Fruit fly (Drosophila melanogaster) whole organism, embryonic: ENCODE results near the gene Dok.

Source experiments
- CG10959 ChIP-seq: fragments of 200-800 bp; sonication (Bioruptor generic); IDR thresholded peaks from 2 replicates; pipeline ENCODE4 v1.3.6; 2022; ENCODE audit warnings: missing biosample characterization, missing genetic modification characterization
- CG11093 ChIP-seq: fragments of 200-800 bp; sonication (Bioruptor generic); IDR thresholded peaks from 3 replicates; pipeline ENCODE4 v1.3.6; 2022; ENCODE audit warnings: missing biosample characterization, missing genetic modification characterization
- CG11695 ChIP-seq: fragments of 200-800 bp; sonication (Bioruptor generic); IDR thresholded peaks from 3 replicates; pipeline ENCODE4 v1.3.6; 2022; ENCODE audit warnings: missing biosample characterization, missing genetic modification characterization
- CG14050 ChIP-seq: fragments of 200-800 bp; sonication (Bioruptor generic); IDR thresholded peaks from 3 replicates; pipeline ENCODE4 v1.3.6; 2022; ENCODE audit warnings: missing biosample characterization, missing genetic modification characterization
- CG14710 ChIP-seq: fragments of 200-800 bp; sonication (Bioruptor generic); optimal IDR thresholded peaks from 3 replicates; lab custom pipeline; 2019; ENCODE audit warnings: missing biosample characterization, mild to moderate bottlenecking, missing genetic modification characterization, moderate library complexity
- CG18262 ChIP-seq: fragments of 200-800 bp; optimal IDR thresholded peaks from 3 replicates; lab custom pipeline; 2019; ENCODE audit warnings: missing biosample characterization, mild to moderate bottlenecking, missing genetic modification characterization, moderate library complexity
- CG18619 ChIP-seq: fragments of 200-800 bp; sonication (Bioruptor generic); optimal IDR thresholded peaks from 3 replicates; lab custom pipeline; 2017; ENCODE audit warnings: missing biosample characterization, mild to moderate bottlenecking, missing genetic modification characterization
- CG30431 ChIP-seq: fragments of 200-800 bp; sonication (Bioruptor generic); optimal IDR thresholded peaks from 2 replicates; lab custom pipeline; 2017; ENCODE audit warnings: missing biosample characterization, missing genetic modification characterization
- CG3065 ChIP-seq: fragments of 200-800 bp; sonication (Bioruptor generic); optimal IDR thresholded peaks from 2 replicates; lab custom pipeline; 2016; ENCODE audit warnings: missing biosample characterization, missing genetic modification characterization
- CG31441 ChIP-seq: fragments of 200-800 bp; sonication (Bioruptor generic); IDR thresholded peaks from 2 replicates; pipeline ENCODE4 v1.3.6; 2022; ENCODE audit warnings: missing biosample characterization, missing genetic modification characterization
- CG4404 ChIP-seq: fragments of 200-800 bp; sonication (Bioruptor generic); IDR thresholded peaks from 2 replicates; pipeline ENCODE4 v1.3.6; 2022; ENCODE audit warnings: missing biosample characterization, missing genetic modification characterization
- CG4820 ChIP-seq: fragments of 200-800 bp; sonication (Bioruptor generic); optimal IDR thresholded peaks from 3 replicates; lab custom pipeline; 2016; ENCODE audit warnings: missing biosample characterization, missing genetic modification characterization
- D ChIP-seq, 2 experiments: fragments of 200-800 bp in 1 of 2; fragments of >200 bp in 1 of 2; sonication (Bioruptor generic) in 1 of 2; optimal IDR thresholded peaks; 2 replicates in 1 of 2; 3 replicates in 1 of 2; lab custom pipeline; 2017; ENCODE audit warnings: mild to moderate bottlenecking in 1 of 2, missing biosample characterization in 1 of 2, missing genetic modification characterization in 1 of 2, missing genetic modification reagents in 1 of 2
- Dad ChIP-seq: fragments of 200-800 bp; sonication (Bioruptor generic); optimal IDR thresholded peaks from 3 replicates; lab custom pipeline; 2016; ENCODE audit warnings: missing biosample characterization, missing genetic modification characterization
- Dbx ChIP-seq: fragments of 200-800 bp; sonication (Bioruptor generic); IDR thresholded peaks from 3 replicates; pipeline ENCODE4 v1.3.6; 2022; ENCODE audit warnings: missing biosample characterization, missing genetic modification characterization
- E2f2 ChIP-seq: fragments of 200-800 bp; sonication (Bioruptor generic); IDR thresholded peaks from 2 replicates; pipeline ENCODE4 v1.3.6; 2022; ENCODE audit warnings: missing biosample characterization, missing genetic modification characterization
- MTF-1 ChIP-seq: fragments of 200-800 bp; sonication (Bioruptor generic); optimal IDR thresholded peaks from 2 replicates; lab custom pipeline; 2018; ENCODE audit warnings: missing biosample characterization, mild to moderate bottlenecking, missing genetic modification characterization, borderline replicate concordance
- Meics ChIP-seq: fragments of 200-800 bp; sonication (Bioruptor generic); optimal IDR thresholded peaks from 2 replicates; lab custom pipeline; 2017; ENCODE audit warnings: missing biosample characterization, mild to moderate bottlenecking, missing genetic modification characterization
- Nf-YA ChIP-seq: fragments of 200-800 bp; sonication (Bioruptor generic); IDR thresholded peaks from 2 replicates; pipeline ENCODE4 v1.3.6; 2022; ENCODE audit warnings: missing biosample characterization, missing genetic modification characterization
- Oli ChIP-seq: fragments of 200-800 bp; sonication (Bioruptor generic); optimal IDR thresholded peaks from 2 replicates; lab custom pipeline; 2018; ENCODE audit warnings: missing biosample characterization, mild to moderate bottlenecking, missing genetic modification characterization, moderate library complexity
- Pdp1 ChIP-seq, 2 experiments: fragments of 200-800 bp; sonication (Bioruptor generic); optimal IDR thresholded peaks; 3 replicates each; lab custom pipeline; 2016; ENCODE audit warnings: missing biosample characterization in 2 of 2, missing genetic modification characterization in 2 of 2, mild to moderate bottlenecking in 1 of 2, moderate library complexity in 1 of 2
- amos ChIP-seq: fragments of 200-800 bp; sonication (Bioruptor generic); IDR thresholded peaks from 2 replicates; pipeline ENCODE4 v1.3.6; 2022; ENCODE audit warnings: missing biosample characterization, missing genetic modification characterization; ENCODE audit not compliant: partially characterized antibody
- bcd ChIP-seq: fragments of 200-800 bp; sonication (Bioruptor generic); optimal IDR thresholded peaks from 2 replicates; lab custom pipeline; 2017; ENCODE audit warnings: missing biosample characterization, mild to moderate bottlenecking, missing genetic modification characterization
- da ChIP-seq: fragments of 200-800 bp; sonication (Bioruptor generic); optimal IDR thresholded peaks from 2 replicates; lab custom pipeline; 2016; ENCODE audit warnings: missing biosample characterization, missing genetic modification characterization
- fd64A ChIP-seq: fragments of 200-800 bp; sonication (Bioruptor generic); optimal IDR thresholded peaks from 3 replicates; lab custom pipeline; 2018; ENCODE audit warnings: missing biosample characterization, mild to moderate bottlenecking, missing genetic modification characterization
- fd96Cb ChIP-seq: fragments of 200-800 bp; sonication (Bioruptor generic); optimal IDR thresholded peaks from 2 replicates; lab custom pipeline; 2018; ENCODE audit warnings: missing biosample characterization, mild to moderate bottlenecking, missing genetic modification characterization, moderate library complexity
- gce ChIP-seq: fragments of 200-800 bp; sonication (Bioruptor generic); IDR thresholded peaks from 3 replicates; pipeline ENCODE4 v1.3.6; 2022; ENCODE audit warnings: missing biosample characterization, missing genetic modification characterization
- gsb-n ChIP-seq: fragments of 200-800 bp; sonication (Bioruptor generic); optimal IDR thresholded peaks from 3 replicates; lab custom pipeline; 2018; ENCODE audit warnings: missing biosample characterization, mild to moderate bottlenecking, missing genetic modification characterization
- ind ChIP-seq: fragments of 200-800 bp; sonication (Bioruptor generic); optimal IDR thresholded peaks from 3 replicates; lab custom pipeline; 2016; ENCODE audit warnings: missing biosample characterization, missing genetic modification characterization
- kah ChIP-seq: fragments of 200-800 bp; sonication (Bioruptor generic); optimal IDR thresholded peaks from 2 replicates; lab custom pipeline; 2018; ENCODE audit warnings: missing biosample characterization, mild to moderate bottlenecking, missing genetic modification characterization
- org-1 ChIP-seq: fragments of 200-800 bp; sonication (Bioruptor generic); optimal IDR thresholded peaks from 2 replicates; lab custom pipeline; 2017; ENCODE audit warnings: missing biosample characterization, missing genetic modification characterization
- sd ChIP-seq: fragments of 200-800 bp; sonication (Bioruptor generic); optimal IDR thresholded peaks from 3 replicates; lab custom pipeline; 2018; ENCODE audit warnings: missing biosample characterization, mild to moderate bottlenecking, missing genetic modification characterization, moderate library complexity
- sob ChIP-seq: fragments of 200-800 bp; sonication (Bioruptor generic); IDR thresholded peaks from 2 replicates; pipeline ENCODE4 v1.3.6; 2022; ENCODE audit warnings: missing biosample characterization, missing genetic modification characterization
- trh ChIP-seq: fragments of 200-800 bp; sonication (Bioruptor generic); optimal IDR thresholded peaks from 2 replicates; lab custom pipeline; 2016; ENCODE audit warnings: missing biosample characterization, missing genetic modification characterization
- unpg ChIP-seq: fragments of 200-800 bp; sonication (Bioruptor generic); optimal IDR thresholded peaks from 3 replicates; lab custom pipeline; 2018; ENCODE audit warnings: missing biosample characterization, mild to moderate bottlenecking, missing genetic modification characterization, moderate library complexity
- usp ChIP-seq: fragments of >200 bp; optimal IDR thresholded peaks from 2 replicates; lab custom pipeline; 2017; ENCODE audit warnings: missing biosample characterization, missing genetic modification characterization
- zen ChIP-seq: fragments of 200-800 bp; sonication (Bioruptor generic); optimal IDR thresholded peaks from 3 replicates; lab custom pipeline; 2018; ENCODE audit warnings: missing biosample characterization, mild to moderate bottlenecking, missing genetic modification characterization, moderate library complexity
- zf30C ChIP-seq: fragments of 200-800 bp; sonication (Bioruptor generic); optimal IDR thresholded peaks from 3 replicates; lab custom pipeline; 2018; ENCODE audit warnings: missing biosample characterization, mild to moderate bottlenecking, missing genetic modification characterization

Dok gene

DNA sequence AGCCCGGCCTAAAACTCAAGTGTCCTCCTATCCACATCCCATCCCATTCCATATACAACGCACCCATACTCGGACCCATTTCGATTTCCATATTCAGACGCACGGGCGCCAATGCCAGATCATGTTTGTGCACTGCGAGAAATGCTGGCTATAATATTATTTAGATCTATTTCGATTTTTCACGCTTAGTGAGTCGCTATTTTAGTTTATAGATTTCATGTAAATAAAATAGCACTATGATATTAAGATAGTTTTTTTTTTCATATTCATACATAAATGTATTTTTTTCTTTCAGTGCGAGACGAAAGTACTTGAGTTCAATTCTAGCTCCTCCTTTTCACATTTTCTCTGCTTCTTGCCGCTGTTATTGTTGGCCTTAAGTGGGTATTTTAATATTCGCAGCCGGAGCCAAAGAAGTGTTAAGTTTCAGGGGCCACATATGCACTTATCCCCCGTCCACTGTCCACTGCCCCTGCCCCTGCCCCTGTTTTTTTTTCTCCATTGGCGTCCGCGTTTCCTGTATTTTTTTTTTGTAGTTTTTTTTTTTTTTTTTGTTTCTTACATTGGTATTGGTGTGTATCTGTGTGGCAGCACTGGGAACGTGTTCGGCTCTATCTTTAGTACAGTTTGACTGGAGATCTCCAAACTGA lies 32.0 kb upstream of the Dok start (continued):
- TF ChIP-seq unpg (GFP tag; lab: Kevin White, UChicago), result peak; percentile 86
- no peak for TF ChIP-seq Dbx (GFP tag; lab: Robert Waterston, UW)
- TF ChIP-seq CG10959 (GFP tag; lab: Robert Waterston, UW), result peak; percentile 88
- 0 out of 3 replicates have a peak, but pooled peaks have one; percentile 47 for TF ChIP-seq CG11093 (GFP tag; lab: Robert Waterston, UW)
- peak; percentile 86 for TF ChIP-seq zen (tag; lab: Kevin White, UChicago)
- TF ChIP-seq CG18262 (tag; lab: Kevin White, UChicago), result peak; percentile 88
- peak; percentile 30; the same call in 1 of the 2 replicates for TF ChIP-seq Nf-YA (GFP tag; lab: Robert Waterston, UW)
- peak; percentile 80 for TF ChIP-seq Oli
- peak; percentile 67; the same call in 1 of the 2 replicates for TF ChIP-seq sob (GFP tag; lab: Robert Waterston, UW)
- TF ChIP-seq CG4820 (GFP tag; lab: Kevin White, UChicago), result peak; percentile 78
- peak; percentile 96 for TF ChIP-seq zf30C (GFP tag; lab: Kevin White, UChicago)
- TF ChIP-seq fd64A (GFP tag; lab: Kevin White, UChicago), result peak; percentile 49
- peak; percentile 83 for TF ChIP-seq fd96Cb
- peak; percentile 74 for TF ChIP-seq MTF-1 (GFP tag; lab: Kevin White, UChicago)
- TF ChIP-seq org-1 (GFP tag; lab: Kevin White, UChicago), result peak; percentile 58
- TF ChIP-seq ind, result peak; percentile 66
- TF ChIP-seq D (optimal IDR thresholded peaks at IDR 0.05; lab: Kevin White, UChicago), result no peak
- TF ChIP-seq D (GFP tag; optimal IDR thresholded peaks at IDR 0.05; lab: Kevin White, UChicago), result peak; percentile 83
- peak; percentile 68 for TF ChIP-seq CG30431 (GFP tag; lab: Kevin White, UChicago)
- peak; percentile 34 for TF ChIP-seq Dad (GFP tag; lab: Kevin White, UChicago)
- no peak for TF ChIP-seq CG14710 (tag; lab: Kevin White, UChicago)
- peak; percentile 21; the same call in 1 of the 2 replicates for TF ChIP-seq E2f2 (GFP tag; lab: Robert Waterston, UW)
- TF ChIP-seq sd (tag; lab: Kevin White, UChicago), result peak; percentile 7
- TF ChIP-seq gce (GFP tag; lab: Robert Waterston, UW), result 0 out of 3 replicates have a peak, but pooled peaks have one; percentile 45
- TF ChIP-seq CG14050 (GFP tag; lab: Robert Waterston, UW), result peak; percentile 30; the same call in 2 of the 3 replicates
- peak; percentile 22 for TF ChIP-seq Meics
- TF ChIP-seq bcd (GFP tag; lab: Kevin White, UChicago), result peak; percentile 67
- TF ChIP-seq CG18619 (GFP tag; lab: Kevin White, UChicago), result peak; percentile 60
- peak; percentile 21 for TF ChIP-seq trh (GFP tag; lab: Kevin White, UChicago)
- peak; percentile 66; the same call in 2 of the 3 replicates for TF ChIP-seq CG11695
- TF ChIP-seq Pdp1 (GFP tag; optimal IDR thresholded peaks at IDR 0.05; lab: Kevin White, UChicago), result peak; percentile 30 to 51
- TF ChIP-seq CG3065 (GFP tag; lab: Kevin White, UChicago), result peak; percentile 50
- TF ChIP-seq usp (GFP tag; lab: Kevin White, UChicago), result no peak
- TF ChIP-seq CG4404 (GFP tag; lab: Robert Waterston, UW), result peak; percentile 89
- TF ChIP-seq gsb-n (tag; lab: Kevin White, UChicago), result peak; percentile 89
- no peak for TF ChIP-seq amos
- TF ChIP-seq kah (GFP tag; lab: Kevin White, UChicago), result peak; percentile 23
- no peak for TF ChIP-seq da
- TF ChIP-seq CG31441 (GFP tag; lab: Robert Waterston, UW), result peak; percentile 93
